Worm (Caenorhabditis elegans): ENCODE results near the gene T27E7.5.
"Not testable (repeated sequence)": the region's sequence is repeated elsewhere in the genome, so short reads cannot be mapped to it uniquely, and the experiment has no call there.

ce11 chrIV:14525272-14526162 lies 11.4 kb upstream of the T27E7.5 start:
- TF ChIP-seq nhr-120 (GFP tag; IDR thresholded peaks at IDR 0.05); ztf-22 (GFP tag; optimal IDR thresholded peaks at IDR 0.05); efl-1 (GFP tag; optimal IDR thresholded peaks at IDR 0.05): not testable (repeated sequence)

Measured in whole organism, young adult.